Fruit fly (Drosophila melanogaster) whole organism, embryonic: ENCODE results near the gene CG8516.

ENCODE experiments used
- Bgb ChIP-seq: fragments of 200-800 bp; sonication (Bioruptor generic); IDR thresholded peaks from 2 replicates; pipeline ENCODE4 v1.3.6; 2022; ENCODE audit warnings: missing biosample characterization, missing genetic modification characterization; ENCODE audit not compliant: partially characterized antibody
- CG10321 ChIP-seq: fragments of 200-800 bp; sonication (Bioruptor generic); IDR thresholded peaks from 2 replicates; pipeline ENCODE4 v1.3.6; 2022; ENCODE audit warnings: missing biosample characterization, missing genetic modification characterization
- CG11093 ChIP-seq: fragments of 200-800 bp; sonication (Bioruptor generic); IDR thresholded peaks from 3 replicates; pipeline ENCODE4 v1.3.6; 2022; ENCODE audit warnings: missing biosample characterization, missing genetic modification characterization
- CG11456 ChIP-seq: fragments of 200-800 bp; sonication (Bioruptor generic); IDR thresholded peaks from 3 replicates; pipeline ENCODE4 v1.3.6; 2022; ENCODE audit warnings: missing biosample characterization, missing genetic modification characterization
- CG11560 ChIP-seq: fragments of 200-800 bp; sonication (Bioruptor generic); IDR thresholded peaks from 3 replicates; pipeline ENCODE4 v1.3.6; 2022; ENCODE audit warnings: missing biosample characterization, missing genetic modification characterization
- CG11695 ChIP-seq: fragments of 200-800 bp; sonication (Bioruptor generic); IDR thresholded peaks from 3 replicates; pipeline ENCODE4 v1.3.6; 2022; ENCODE audit warnings: missing biosample characterization, missing genetic modification characterization
- CG15514 ChIP-seq: fragments of 200-800 bp; sonication (Bioruptor generic); optimal IDR thresholded peaks from 3 replicates; lab custom pipeline; 2017; ENCODE audit warnings: missing biosample characterization, missing genetic modification characterization, mild to moderate bottlenecking, moderate library complexity, missing genetic modification reagents
- CG15601 ChIP-seq: fragments of 200-800 bp; sonication (Bioruptor generic); optimal IDR thresholded peaks from 3 replicates; lab custom pipeline; 2019; ENCODE audit warnings: missing biosample characterization, mild to moderate bottlenecking, missing genetic modification characterization, moderate library complexity
- CG16813 ChIP-seq: fragments of 200-800 bp; sonication (Bioruptor generic); IDR thresholded peaks from 3 replicates; pipeline ENCODE4 v1.3.6; 2022; ENCODE audit warnings: missing biosample characterization, missing genetic modification characterization; ENCODE audit not compliant: partially characterized antibody
- CG1832 ChIP-seq: fragments of 200-800 bp; sonication (Bioruptor generic); optimal IDR thresholded peaks from 2 replicates; lab custom pipeline; 2017; ENCODE audit warnings: missing biosample characterization, mild to moderate bottlenecking, missing genetic modification characterization, inconsistent platforms
- CG2116 ChIP-seq: fragments of 200-800 bp; sonication (Bioruptor generic); optimal IDR thresholded peaks from 3 replicates; lab custom pipeline; 2018; ENCODE audit warnings: missing biosample characterization, mild to moderate bottlenecking, missing genetic modification characterization
- CG30403 ChIP-seq: fragments of 200-800 bp; sonication (Bioruptor generic); optimal IDR thresholded peaks from 3 replicates; lab custom pipeline; 2016; ENCODE audit warnings: missing biosample characterization, missing genetic modification characterization
- CG31365 ChIP-seq: fragments of 200-800 bp; sonication (Bioruptor generic); optimal IDR thresholded peaks from 2 replicates; lab custom pipeline; 2018; ENCODE audit warnings: missing biosample characterization, mild to moderate bottlenecking, missing genetic modification characterization
- CG31441 ChIP-seq: fragments of 200-800 bp; sonication (Bioruptor generic); IDR thresholded peaks from 2 replicates; pipeline ENCODE4 v1.3.6; 2022; ENCODE audit warnings: missing biosample characterization, missing genetic modification characterization
- CG3163 ChIP-seq: fragments of 200-800 bp; sonication (Bioruptor generic); optimal IDR thresholded peaks from 3 replicates; lab custom pipeline; 2016; ENCODE audit warnings: missing biosample characterization, missing genetic modification characterization
- CG34224 ChIP-seq: fragments of 200-800 bp; sonication (Bioruptor generic); IDR thresholded peaks from 3 replicates; pipeline ENCODE4 v1.3.6; 2022; ENCODE audit warnings: missing biosample characterization, missing genetic modification characterization; ENCODE audit not compliant: partially characterized antibody
- CG34422 ChIP-seq: fragments of 200-800 bp; sonication (Bioruptor generic); IDR thresholded peaks from 3 replicates; pipeline ENCODE4 v1.3.6; 2022; ENCODE audit warnings: missing biosample characterization, missing genetic modification characterization
- CG5245 ChIP-seq: fragments of 200-800 bp; sonication (Bioruptor generic); optimal IDR thresholded peaks from 3 replicates; lab custom pipeline; 2016; ENCODE audit warnings: missing biosample characterization, missing genetic modification characterization
- CG7987 ChIP-seq: fragments of 200-800 bp; sonication (Bioruptor generic); optimal IDR thresholded peaks from 2 replicates; lab custom pipeline; 2018; ENCODE audit warnings: missing biosample characterization, mild to moderate bottlenecking, missing genetic modification characterization, moderate library complexity
- CG8924 ChIP-seq: fragments of 200-800 bp; optimal IDR thresholded peaks from 3 replicates; lab custom pipeline; 2019; ENCODE audit warnings: missing biosample characterization, mild to moderate bottlenecking, missing genetic modification characterization, moderate library complexity
- CG9727 ChIP-seq: fragments of 200-800 bp; sonication (Bioruptor generic); optimal IDR thresholded peaks from 3 replicates; lab custom pipeline; 2017; ENCODE audit warnings: missing biosample characterization, mild to moderate bottlenecking, missing genetic modification characterization
- CHES-1-like ChIP-seq: fragments of 200-800 bp; sonication (Bioruptor generic); optimal IDR thresholded peaks from 2 replicates; lab custom pipeline; 2016; ENCODE audit warnings: missing biosample characterization, missing genetic modification characterization
- Dref ChIP-seq: fragments of 200-800 bp; sonication (Bioruptor generic); IDR thresholded peaks from 2 replicates; pipeline ENCODE4 v1.3.6; 2022; ENCODE audit warnings: missing biosample characterization, missing genetic modification characterization
- E2f1 ChIP-seq: fragments of 200-800 bp; sonication (Bioruptor generic); IDR thresholded peaks from 2 replicates; pipeline ENCODE4 v1.3.6; 2022; ENCODE audit warnings: missing biosample characterization, missing genetic modification characterization
- HLH4C ChIP-seq: fragments of 200-800 bp; sonication (Bioruptor generic); IDR thresholded peaks from 3 replicates; pipeline ENCODE4 v1.3.6; 2022; ENCODE audit warnings: missing biosample characterization, missing genetic modification characterization; ENCODE audit not compliant: partially characterized antibody
- HLH54F ChIP-seq: fragments of 200-800 bp; sonication (Bioruptor generic); optimal IDR thresholded peaks from 3 replicates; lab custom pipeline; 2016; ENCODE audit warnings: missing biosample characterization, missing genetic modification characterization
- HmgZ ChIP-seq: fragments of 200-800 bp; sonication (Bioruptor generic); optimal IDR thresholded peaks from 2 replicates; lab custom pipeline; 2018; ENCODE audit warnings: missing biosample characterization, mild to moderate bottlenecking, missing genetic modification characterization
- Hmx ChIP-seq: fragments of 200-800 bp; sonication (Bioruptor generic); optimal IDR thresholded peaks from 2 replicates; lab custom pipeline; 2016; ENCODE audit warnings: missing biosample characterization, missing genetic modification characterization
- Med ChIP-seq: fragments of 200-800 bp; sonication (Bioruptor generic); peaks from one replicate; lab custom pipeline; 2016; ENCODE audit warnings: missing biosample characterization, missing genetic modification characterization, mild to moderate bottlenecking, inconsistent platforms, moderate library complexity
- Meics ChIP-seq: fragments of 200-800 bp; sonication (Bioruptor generic); optimal IDR thresholded peaks from 2 replicates; lab custom pipeline; 2017; ENCODE audit warnings: missing biosample characterization, mild to moderate bottlenecking, missing genetic modification characterization
- NC2β ChIP-seq: fragments of 200-800 bp; sonication (Bioruptor generic); optimal IDR thresholded peaks from 2 replicates; lab custom pipeline; 2016; ENCODE audit warnings: missing biosample characterization, missing genetic modification characterization
- NFAT ChIP-seq: fragments of 200-800 bp; sonication (Bioruptor generic); IDR thresholded peaks from 2 replicates; pipeline ENCODE4 v1.3.6; 2022; ENCODE audit warnings: missing biosample characterization, missing genetic modification characterization
- Opbp ChIP-seq: fragments of 200-800 bp; sonication (Bioruptor generic); IDR thresholded peaks from 3 replicates; pipeline ENCODE4 v1.3.6; 2022; ENCODE audit warnings: missing biosample characterization, missing genetic modification characterization; ENCODE audit not compliant: partially characterized antibody
- Sox100B ChIP-seq: fragments of 200-800 bp; sonication (Bioruptor generic); optimal IDR thresholded peaks from 3 replicates; lab custom pipeline; 2018; ENCODE audit warnings: missing biosample characterization, mild to moderate bottlenecking, missing genetic modification characterization
- ara ChIP-seq: fragments of 200-800 bp; sonication (Bioruptor generic); IDR thresholded peaks from 2 replicates; pipeline ENCODE4 v1.3.6; 2022; ENCODE audit warnings: missing biosample characterization, missing genetic modification characterization
- bigmax ChIP-seq: fragments of 200-800 bp; sonication (Bioruptor generic); optimal IDR thresholded peaks from 2 replicates; lab custom pipeline; 2018; ENCODE audit warnings: missing biosample characterization, mild to moderate bottlenecking, missing genetic modification characterization
- gro ChIP-seq: fragments of 200-800 bp; sonication (Bioruptor generic); optimal IDR thresholded peaks from 2 replicates; lab custom pipeline; 2016; ENCODE audit warnings: missing biosample characterization, missing genetic modification characterization
- h ChIP-seq: fragments of >200 bp; optimal IDR thresholded peaks from 2 replicates; lab custom pipeline; 2017
- hkb ChIP-seq, 2 experiments: fragments of 200-800 bp in 1 of 2; fragments of >200 bp in 1 of 2; sonication (Bioruptor generic) in 1 of 2; IDR thresholded peaks in 1 of 2; optimal IDR thresholded peaks in 1 of 2; 2 replicates each; pipeline versions ENCODE4 v1.3.6 to Lab custom; 2017 to 2022; ENCODE audit warnings: missing biosample characterization in 1 of 2, missing genetic modification characterization in 1 of 2
- kay ChIP-seq: fragments of 200-800 bp; sonication (Bioruptor generic); optimal IDR thresholded peaks from 2 replicates; lab custom pipeline; 2016; ENCODE audit warnings: missing biosample characterization, missing genetic modification characterization
- mam ChIP-seq: fragments of 200-800 bp; sonication (Bioruptor generic); optimal IDR thresholded peaks from 3 replicates; lab custom pipeline; 2016; ENCODE audit warnings: missing biosample characterization, missing genetic modification characterization
- nerfin-1 ChIP-seq: fragments of 200-800 bp; sonication (Bioruptor generic); optimal IDR thresholded peaks from 3 replicates; lab custom pipeline; 2019; ENCODE audit warnings: missing biosample characterization, mild to moderate bottlenecking, missing genetic modification characterization, moderate library complexity
- nmo ChIP-seq: fragments of 200-800 bp; sonication (Bioruptor generic); optimal IDR thresholded peaks from 2 replicates; lab custom pipeline; 2018; ENCODE audit warnings: missing biosample characterization, mild to moderate bottlenecking, missing genetic modification characterization, moderate library complexity
- salm ChIP-seq: fragments of 200-800 bp; sonication (Bioruptor generic); optimal IDR thresholded peaks from 2 replicates; lab custom pipeline; 2018; ENCODE audit warnings: missing biosample characterization, mild to moderate bottlenecking, missing genetic modification characterization
- sna ChIP-seq: fragments of 200-800 bp; sonication (Bioruptor generic); IDR thresholded peaks from 2 replicates; pipeline ENCODE4 v1.3.6; 2022; ENCODE audit warnings: missing biosample characterization, missing genetic modification characterization; ENCODE audit not compliant: partially characterized antibody
- stwl ChIP-seq: fragments of 200-800 bp; sonication (Bioruptor generic); optimal IDR thresholded peaks from 3 replicates; lab custom pipeline; 2018; ENCODE audit warnings: missing biosample characterization, mild to moderate bottlenecking, missing genetic modification characterization, moderate library complexity
- vvl ChIP-seq: fragments of 200-800 bp; sonication (Bioruptor generic); IDR thresholded peaks from 2 replicates; pipeline ENCODE4 v1.3.6; 2022; ENCODE audit warnings: missing biosample characterization, missing genetic modification characterization
- z ChIP-seq: fragments of 200-800 bp; sonication (Bioruptor generic); IDR thresholded peaks from 3 replicates; pipeline ENCODE4 v1.3.6; 2022; ENCODE audit warnings: missing biosample characterization, missing genetic modification characterization
- zfh1 ChIP-seq: fragments of 200-800 bp; sonication (Bioruptor generic); IDR thresholded peaks from 3 replicates; pipeline ENCODE4 v1.3.6; 2022; ENCODE audit warnings: missing biosample characterization, missing genetic modification characterization

Gene CG8516

DNA sequence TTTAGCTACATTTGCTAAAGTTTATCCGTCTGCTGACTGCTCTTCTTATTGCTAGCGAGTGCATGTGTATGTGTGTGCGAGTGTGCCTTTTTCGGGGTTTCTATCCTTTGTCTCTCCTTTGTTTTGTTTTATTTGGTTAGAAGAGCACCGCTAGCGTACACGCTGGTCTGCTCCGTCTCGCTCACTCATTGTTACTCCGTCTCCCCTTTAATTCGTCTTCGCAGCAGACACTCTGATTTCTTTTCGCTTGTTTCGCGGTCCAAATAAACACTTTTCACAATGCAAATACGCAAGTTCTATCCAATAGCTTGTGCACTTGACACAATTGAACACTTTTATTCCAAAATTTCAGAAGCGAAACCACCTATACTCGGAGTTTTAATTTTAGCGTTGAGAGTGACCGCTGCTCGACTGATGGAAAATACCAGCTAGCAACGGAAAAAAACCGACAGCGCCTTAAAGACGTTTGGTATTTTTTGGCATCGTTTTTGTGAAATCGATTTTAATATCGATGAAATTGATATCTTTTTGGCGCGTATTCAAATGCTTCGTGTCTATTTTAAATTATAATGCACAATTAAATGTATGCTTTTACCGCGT is 16.0 kb downstream of the CG8516 start, which contains the start of gene FBXO11 (continued):
- TF ChIP-seq CG9727 = peak; percentile 2
- TF ChIP-seq HmgZ (tag; lab: Kevin White, UChicago) = peak; percentile 34
- no peak for TF ChIP-seq Meics (GFP tag; lab: Kevin White, UChicago)
- peak; percentile 83 for TF ChIP-seq Dref
- TF ChIP-seq CG2116 (GFP tag; lab: Kevin White, UChicago) = peak; percentile 67
- no peak for TF ChIP-seq CG31365 (tag; lab: Kevin White, UChicago)
- no peak for TF ChIP-seq sna (GFP tag; lab: Robert Waterston, UW)
- no peak for TF ChIP-seq HLH54F
- peak; percentile 52 for TF ChIP-seq nmo
- peak; percentile 40 for TF ChIP-seq CG15514 (GFP tag; lab: Kevin White, UChicago)
- peak; percentile 80 for TF ChIP-seq Med (GFP tag; lab: Kevin White, UChicago)
- no peak for TF ChIP-seq CG11695
- TF ChIP-seq ara (GFP tag; lab: Robert Waterston, UW) = no peak
- no peak for TF ChIP-seq CG30403 (GFP tag; lab: Kevin White, UChicago)
- no peak for TF ChIP-seq CG5245 (GFP tag; lab: Kevin White, UChicago)
- 0 out of 3 replicates have a peak, but pooled peaks have one; percentile 34 for TF ChIP-seq Opbp (GFP tag; lab: Robert Waterston, UW)
- TF ChIP-seq mam (GFP tag; lab: Kevin White, UChicago) = no peak
- peak; percentile 72 for TF ChIP-seq hkb (optimal IDR thresholded peaks at IDR 0.05; lab: Kevin White, UChicago)
- no peak for TF ChIP-seq hkb (GFP tag; IDR thresholded peaks at IDR 0.05; lab: Robert Waterston, UW)
- TF ChIP-seq gro = peak; percentile 62
- TF ChIP-seq Bgb = peak; percentile 33; the same call in 1 of the 2 replicates
- TF ChIP-seq NFAT (GFP tag; lab: Robert Waterston, UW) = no peak
- peak; percentile 7 for TF ChIP-seq NC2β (GFP tag; lab: Kevin White, UChicago)
- peak; percentile 10 for TF ChIP-seq salm (tag; lab: Kevin White, UChicago)
- TF ChIP-seq CG34422 (GFP tag; lab: Robert Waterston, UW) = peak; percentile 79; the same call in 1 of the 3 replicates
- TF ChIP-seq CG15601 (tag; lab: Kevin White, UChicago) = peak; percentile 45
- TF ChIP-seq z = no peak
- no peak for TF ChIP-seq zfh1
- TF ChIP-seq CG16813 (GFP tag; lab: Robert Waterston, UW) = peak; percentile 18; the same call in 1 of the 3 replicates
- TF ChIP-seq bigmax (GFP tag; lab: Kevin White, UChicago) = no peak
- 0 out of 2 replicates have a peak, but pooled peaks have one; percentile 40 for TF ChIP-seq CG31441 (GFP tag; lab: Robert Waterston, UW)
- no peak for TF ChIP-seq CG11093 (GFP tag; lab: Robert Waterston, UW)
- peak; percentile 16; the same call in 1 of the 3 replicates for TF ChIP-seq CG34224
- TF ChIP-seq CHES-1-like (GFP tag; lab: Kevin White, UChicago) = peak; percentile 58
- TF ChIP-seq h (lab: Kevin White, UChicago) = no peak
- TF ChIP-seq nerfin-1 (tag; lab: Kevin White, UChicago) = peak; percentile 32
- TF ChIP-seq CG1832 (GFP tag; lab: Kevin White, UChicago) = peak; percentile 93
- peak; percentile 11 for TF ChIP-seq CG3163 (GFP tag; lab: Kevin White, UChicago)
- no peak for TF ChIP-seq kay (GFP tag; lab: Kevin White, UChicago)
- peak; percentile 98 for TF ChIP-seq CG10321 (GFP tag; lab: Robert Waterston, UW)
- peak; percentile 12 for TF ChIP-seq CG7987 (GFP tag; lab: Kevin White, UChicago)
- no peak for TF ChIP-seq Hmx
- TF ChIP-seq E2f1 (GFP tag; lab: Robert Waterston, UW) = no peak
- TF ChIP-seq CG11560 (tag; lab: Robert Waterston, UW) = no peak
- TF ChIP-seq CG8924 (tag; lab: Kevin White, UChicago) = peak; percentile 89
- TF ChIP-seq HLH4C = peak; percentile 52; the same call in 2 of the 3 replicates
- no peak for TF ChIP-seq CG11456 (GFP tag; lab: Robert Waterston, UW)
- TF ChIP-seq Sox100B (GFP tag; lab: Kevin White, UChicago) = no peak
- peak; percentile 58 for TF ChIP-seq stwl (tag; lab: Kevin White, UChicago)
- 0 out of 2 replicates have a peak, but pooled peaks have one; percentile 11 for TF ChIP-seq vvl (GFP tag; lab: Robert Waterston, UW)
